Fruit fly (Drosophila melanogaster) whole organism, wandering third instar larva: ENCODE results near the gene cpo.
A peak's percentile ranks its signal among the peaks of the same experiment; 100 is the strongest.

Source experiments
- Abd-B ChIP-seq: fragments of >200 bp; optimal IDR thresholded peaks from 2 replicates; lab custom pipeline; 2017; ENCODE audit warnings: missing biosample characterization, missing genetic modification characterization
- CG32264 ChIP-seq: fragments of 200-800 bp; sonication (Bioruptor generic); optimal IDR thresholded peaks from 2 replicates; lab custom pipeline; 2016; ENCODE audit warnings: missing biosample characterization, missing genetic modification characterization
- CG9705 ChIP-seq: fragments of 200-800 bp; sonication (Bioruptor generic); optimal IDR thresholded peaks from 2 replicates; lab custom pipeline; 2018; ENCODE audit warnings: missing biosample characterization, mild to moderate bottlenecking, missing genetic modification characterization
- CrebA ChIP-seq: fragments of 200-800 bp; sonication (Bioruptor generic); optimal IDR thresholded peaks from 2 replicates; lab custom pipeline; 2016; ENCODE audit warnings: missing biosample characterization, mild to moderate bottlenecking, missing genetic modification characterization, borderline replicate concordance
- Dfd ChIP-seq: fragments of >200 bp; optimal IDR thresholded peaks from 2 replicates; lab custom pipeline; 2017; ENCODE audit warnings: missing biosample characterization, missing genetic modification characterization
- Dif ChIP-seq: fragments of 200-275, 200-300 bp; sonication (Bioruptor generic); optimal IDR thresholded peaks from 2 replicates; lab custom pipeline; 2018; ENCODE audit warnings: missing biosample characterization, missing genetic modification characterization; ENCODE audit not compliant: partially characterized antibody
- GATAd ChIP-seq: sonication (Bioruptor generic); optimal IDR thresholded peaks from 2 replicates; lab custom pipeline; 2016; ENCODE audit warnings: missing biosample characterization, missing genetic modification characterization
- HLH106 ChIP-seq: fragments of 200-800 bp; optimal IDR thresholded peaks from 3 replicates; lab custom pipeline; 2019; ENCODE audit warnings: missing biosample characterization, mild to moderate bottlenecking, missing genetic modification characterization, moderate library complexity
- Hnf4 ChIP-seq: fragments of 200-800 bp; sonication (Bioruptor generic); optimal IDR thresholded peaks from 2 replicates; lab custom pipeline; 2016; ENCODE audit warnings: missing biosample characterization, mild to moderate bottlenecking, missing genetic modification characterization
- Hr78 ChIP-seq: fragments of >200 bp; optimal IDR thresholded peaks from 2 replicates; lab custom pipeline; 2017; ENCODE audit warnings: missing biosample characterization, missing genetic modification characterization
- Hr83 ChIP-seq: fragments of 200-300 bp; sonication (Bioruptor generic); optimal IDR thresholded peaks from 2 replicates; lab custom pipeline; 2016; ENCODE audit warnings: missing biosample characterization, mild to moderate bottlenecking, missing genetic modification characterization, moderate library complexity; ENCODE audit not compliant: poor library complexity, severe bottlenecking
- Jra ChIP-seq: sonication (Bioruptor generic); optimal IDR thresholded peaks from 2 replicates; lab custom pipeline; 2016; ENCODE audit warnings: missing biosample characterization, missing genetic modification characterization
- Mio ChIP-seq: sonication (Bioruptor generic); optimal IDR thresholded peaks from 2 replicates; lab custom pipeline; 2016; ENCODE audit warnings: missing biosample characterization, missing genetic modification characterization
- Myc ChIP-seq: fragments of >200 bp; optimal IDR thresholded peaks from 2 replicates; lab custom pipeline; 2017
- N ChIP-seq: fragments of >200 bp; optimal IDR thresholded peaks from 2 replicates; lab custom pipeline; 2018; ENCODE audit warnings: missing biosample characterization, missing external identifiers, missing genetic modification characterization
- OdsH ChIP-seq: fragments of 200-800 bp; sonication (Bioruptor generic); optimal IDR thresholded peaks from 2 replicates; lab custom pipeline; 2016; ENCODE audit warnings: missing biosample characterization, mild to moderate bottlenecking, missing genetic modification characterization
- Rel ChIP-seq, 2 experiments: fragments of 200-800 bp; sonication (Bioruptor generic) in 1 of 2; optimal IDR thresholded peaks; 2 replicates in 1 of 2; 3 replicates in 1 of 2; lab custom pipeline; 2016 to 2019; ENCODE audit warnings: mild to moderate bottlenecking in 2 of 2, missing biosample characterization in 2 of 2, missing genetic modification characterization in 2 of 2, moderate library complexity in 1 of 2
- Sp1 ChIP-seq: fragments of 200-800 bp; sonication (Bioruptor generic); optimal IDR thresholded peaks from 3 replicates; lab custom pipeline; 2019; ENCODE audit warnings: missing biosample characterization, mild to moderate bottlenecking, missing genetic modification characterization, moderate library complexity
- Vsx2 ChIP-seq: fragments of 200-300, 225-300 bp; sonication (Bioruptor generic); optimal IDR thresholded peaks from 2 replicates; lab custom pipeline; 2018; ENCODE audit warnings: missing biosample characterization, missing genetic modification characterization; ENCODE audit not compliant: partially characterized antibody
- br ChIP-seq: fragments of 200-800 bp; sonication (Bioruptor generic); optimal IDR thresholded peaks from 2 replicates; lab custom pipeline; 2016; ENCODE audit warnings: missing biosample characterization, missing genetic modification characterization
- brk ChIP-seq: fragments of 200-800 bp; sonication (Bioruptor generic); optimal IDR thresholded peaks from 2 replicates; lab custom pipeline; 2016; ENCODE audit warnings: missing biosample characterization, mild to moderate bottlenecking, missing genetic modification characterization
- dl ChIP-seq, 2 experiments: fragments of 175-275, 200-275 bp in 1 of 2; fragments of 200-275 bp in 1 of 2; sonication (Bioruptor generic); optimal IDR thresholded peaks; lab custom pipeline; 2018; ENCODE audit warnings: mild to moderate bottlenecking in 2 of 2, missing biosample characterization in 2 of 2, missing genetic modification characterization in 2 of 2, moderate library complexity in 2 of 2; ENCODE audit not compliant: partially characterized antibody in 2 of 2, insufficient read depth in 1 of 2
- dmrt93B ChIP-seq: fragments of 200-800 bp; sonication (Bioruptor generic); optimal IDR thresholded peaks from 2 replicates; lab custom pipeline; 2018; ENCODE audit warnings: missing biosample characterization, mild to moderate bottlenecking, missing genetic modification characterization
- dsf ChIP-seq: sonication (Bioruptor generic); optimal IDR thresholded peaks from 2 replicates; lab custom pipeline; 2016; ENCODE audit warnings: missing biosample characterization, missing genetic modification characterization, borderline replicate concordance
- ey ChIP-seq: fragments of 200-800 bp; sonication (Bioruptor generic); optimal IDR thresholded peaks from 2 replicates; lab custom pipeline; 2016; ENCODE audit warnings: missing biosample characterization, missing genetic modification characterization
- foxo ChIP-seq, 2 experiments: fragments of 200-800 bp; sonication (Bioruptor generic); optimal IDR thresholded peaks; 2 replicates in 1 of 2; 3 replicates in 1 of 2; lab custom pipeline; 2016 to 2017; ENCODE audit warnings: missing biosample characterization in 2 of 2, missing genetic modification characterization in 2 of 2
- fru ChIP-seq: fragments of 200-800 bp; sonication (Bioruptor generic); optimal IDR thresholded peaks from 3 replicates; lab custom pipeline; 2016; ENCODE audit warnings: missing biosample characterization, mild to moderate bottlenecking, missing genetic modification characterization
- h ChIP-seq: fragments of 200-800 bp; sonication (Bioruptor generic); optimal IDR thresholded peaks from 3 replicates; lab custom pipeline; 2016; ENCODE audit warnings: missing biosample characterization, mild to moderate bottlenecking, missing genetic modification characterization
- jim ChIP-seq: fragments of 175-275, 200-325 bp; sonication (Bioruptor generic); optimal IDR thresholded peaks from 2 replicates; lab custom pipeline; 2016; ENCODE audit warnings: missing biosample characterization, mild to moderate bottlenecking, missing genetic modification characterization
- lola ChIP-seq: fragments of >200 bp; optimal IDR thresholded peaks from 2 replicates; lab custom pipeline; 2017; ENCODE audit warnings: missing biosample characterization, missing genetic modification characterization
- pan ChIP-seq: fragments of >200 bp; optimal IDR thresholded peaks from 2 replicates; lab custom pipeline; 2017
- psq ChIP-seq: fragments of 200-800 bp; sonication (Bioruptor generic); optimal IDR thresholded peaks from 3 replicates; lab custom pipeline; 2017; ENCODE audit warnings: missing biosample characterization, mild to moderate bottlenecking, missing genetic modification characterization, moderate library complexity
- rgr ChIP-seq: fragments of 200-800 bp; sonication (Bioruptor generic); optimal IDR thresholded peaks from 3 replicates; lab custom pipeline; 2016; ENCODE audit warnings: missing biosample characterization, mild to moderate bottlenecking, missing genetic modification characterization
- sage ChIP-seq: fragments of 200-800 bp; sonication (Bioruptor generic); optimal IDR thresholded peaks from 2 replicates; lab custom pipeline; 2016; ENCODE audit warnings: missing biosample characterization, mild to moderate bottlenecking, missing genetic modification characterization
- sv ChIP-seq: fragments of 200-800 bp; sonication (Bioruptor generic); optimal IDR thresholded peaks from 3 replicates; lab custom pipeline; 2016; ENCODE audit warnings: missing biosample characterization, missing genetic modification characterization
- tai ChIP-seq: sonication (Bioruptor generic); optimal IDR thresholded peaks from 2 replicates; lab custom pipeline; 2016; ENCODE audit warnings: missing biosample characterization, missing genetic modification characterization
- usp ChIP-seq: fragments of >200 bp; optimal IDR thresholded peaks from 2 replicates; lab custom pipeline; 2017; ENCODE audit warnings: missing biosample characterization, missing genetic modification characterization
- woc ChIP-seq: sonication (Bioruptor generic); optimal IDR thresholded peaks from 2 replicates; lab custom pipeline; 2016; ENCODE audit warnings: missing biosample characterization, mild to moderate bottlenecking, missing genetic modification characterization

Gene cpo

dm6 chr3R:17938713-17939112 lies 19.1 kb downstream of the cpo start:
- TF ChIP-seq woc (GFP tag; lab: Kevin White, UChicago): no peak
- no peak for TF ChIP-seq usp (GFP tag; lab: Kevin White, UChicago)
- TF ChIP-seq CG32264: no peak
- TF ChIP-seq Sp1 (GFP tag; lab: Kevin White, UChicago): no peak

dm6 chr3R:17941086-17941485 lies 21.5 kb downstream of the cpo start:
- TF ChIP-seq rgr (GFP tag; lab: Kevin White, UChicago) (peak; percentile 8), dmrt93B (GFP tag; lab: Kevin White, UChicago) (no peak), fru (GFP tag; lab: Kevin White, UChicago) (peak; percentile 14), dsf (GFP tag; lab: Kevin White, UChicago) (no peak), h (GFP tag; lab: Kevin White, UChicago) (peak; percentile 7), foxo (GFP tag; optimal IDR thresholded peaks at IDR 0.05; lab: Kevin White, UChicago) (peak in 1 of 2 experiments; percentile 23), HLH106 (tag; lab: Kevin White, UChicago) (peak; percentile 33), CrebA (GFP tag; lab: Kevin White, UChicago) (no peak), usp (GFP tag; lab: Kevin White, UChicago) (no peak), GATAd (GFP tag; lab: Kevin White, UChicago) (no peak), Sp1 (GFP tag; lab: Kevin White, UChicago) (peak; percentile 22), Abd-B (GFP tag; lab: Kevin White, UChicago) (no peak), sv (GFP tag; lab: Kevin White, UChicago) (peak; percentile 44), OdsH (GFP tag; lab: Kevin White, UChicago) (peak; percentile 10), psq (GFP tag; lab: Kevin White, UChicago) (no peak), N (GFP tag; lab: Kevin White, UChicago) (no peak), ey (peak; percentile 6), tai (GFP tag; lab: Kevin White, UChicago) (no peak), Dif (GFP tag; lab: Kevin White, UChicago) (no peak), brk (no peak), br (GFP tag; lab: Kevin White, UChicago) (peak; percentile 3)

- TF ChIP-seq ey (peak; percentile 9), dl (GFP tag; optimal IDR thresholded peaks at IDR 0.05; lab: Kevin White, UChicago; ENCODE audit: insufficient read depth in 1 of 2, partially characterized antibody in 2 of 2) (peak; percentile 47 to 80), Sp1 (GFP tag; lab: Kevin White, UChicago) (no peak), jim (GFP tag; lab: Kevin White, UChicago) (no peak), woc (GFP tag; lab: Kevin White, UChicago) (no peak), Dif (GFP tag; lab: Kevin White, UChicago) (peak; percentile 91), Dfd (GFP tag; lab: Kevin White, UChicago) (no peak), CrebA (GFP tag; lab: Kevin White, UChicago) (no peak), pan (lab: Kevin White, UChicago) (no peak), br (GFP tag; lab: Kevin White, UChicago) (no peak), Hnf4 (GFP tag; lab: Kevin White, UChicago) (no peak), Myc (no peak), Jra (GFP tag; lab: Kevin White, UChicago) (no peak), usp (GFP tag; lab: Kevin White, UChicago) (no peak), rgr (GFP tag; lab: Kevin White, UChicago) (peak; percentile 7), N (GFP tag; lab: Kevin White, UChicago) (no peak), Hr78 (GFP tag; lab: Kevin White, UChicago) (no peak), brk (no peak), h (GFP tag; lab: Kevin White, UChicago) (no peak), CG32264 (no peak), sage (GFP tag; lab: Kevin White, UChicago) (no peak), OdsH (GFP tag; lab: Kevin White, UChicago) (no peak), fru (GFP tag; lab: Kevin White, UChicago) (peak; percentile 11), sv (GFP tag; lab: Kevin White, UChicago) (peak; percentile 38), dmrt93B (GFP tag; lab: Kevin White, UChicago) (no peak), dsf (GFP tag; lab: Kevin White, UChicago) (no peak), lola (no peak), Mio (GFP tag; lab: Kevin White, UChicago) (no peak), tai (GFP tag; lab: Kevin White, UChicago) (no peak), Hr83 (GFP tag; lab: Kevin White, UChicago) (peak; percentile 14), HLH106 (tag; lab: Kevin White, UChicago) (no peak), CG9705 (GFP tag; lab: Kevin White, UChicago) (no peak), Rel (GFP tag; optimal IDR thresholded peaks at IDR 0.05; lab: Kevin White, UChicago) (no peak), Rel (tag; optimal IDR thresholded peaks at IDR 0.05; lab: Kevin White, UChicago) (no peak), Abd-B (GFP tag; lab: Kevin White, UChicago) (no peak), foxo (GFP tag; optimal IDR thresholded peaks at IDR 0.05; lab: Kevin White, UChicago) (peak in 1 of 2 experiments; percentile 33), psq (GFP tag; lab: Kevin White, UChicago) (peak; percentile 38), Vsx2 (GFP tag; lab: Kevin White, UChicago) (no peak), GATAd (GFP tag; lab: Kevin White, UChicago) (no peak)
- TF ChIP-seq, all 38 proteins: peak for 9
These were observed 24.0 kb downstream of the cpo start for dm6 chr3R:17943359-17944232.
